Fruit fly (Drosophila melanogaster): Measurements from ENCODE around the gene CG14137.
A peak's percentile ranks its signal among the peaks of the same experiment; 100 is the strongest.

The CG14137 gene

DNA sequence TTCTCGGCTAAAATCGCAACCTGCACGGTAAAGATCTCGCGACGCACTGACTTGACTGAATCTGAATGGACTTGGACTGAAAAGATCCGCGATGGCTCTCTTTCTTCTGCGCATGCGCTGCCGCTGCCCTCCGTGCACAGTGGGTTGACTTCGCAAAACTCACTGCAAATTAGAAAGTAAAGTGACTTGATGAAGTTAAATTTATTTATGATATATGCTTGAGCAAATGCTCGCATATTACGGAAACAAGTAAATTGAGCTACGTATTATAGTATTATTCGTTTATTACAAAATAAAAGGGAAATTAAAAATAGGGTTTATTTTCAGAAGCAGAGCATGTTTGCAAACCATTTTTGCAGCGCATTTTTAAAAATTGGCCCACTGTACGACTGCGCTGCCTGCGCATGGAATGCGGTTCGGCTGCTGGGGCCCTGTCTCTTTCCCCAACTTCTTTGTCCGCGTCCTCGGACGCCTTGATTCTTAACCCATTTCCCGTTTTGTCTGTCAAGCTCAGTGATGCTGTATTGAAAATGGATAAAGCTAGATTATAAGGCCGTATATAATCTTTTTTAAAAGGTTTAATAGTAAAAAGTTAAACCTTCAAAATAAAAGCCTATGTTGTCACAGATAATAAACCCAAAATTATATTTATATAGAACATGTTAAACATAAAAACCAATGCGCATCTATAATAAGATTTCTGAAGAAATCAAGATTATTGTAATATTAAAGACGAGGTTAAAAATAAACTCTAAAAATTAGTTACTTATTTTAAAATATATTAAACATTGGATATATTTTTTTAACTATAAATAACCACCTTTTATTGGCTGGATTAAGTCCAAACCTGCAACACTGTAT lies 11.9 kb downstream of the CG14137 start, which contains the start of gene rt (continued):
- peak; percentile 29 for TF ChIP-seq Max (GFP tag; optimal IDR thresholded peaks at IDR 0.05)
- no peak for TF ChIP-seq nom (GFP tag; optimal IDR thresholded peaks at IDR 0.05)
- no peak for TF ChIP-seq sc (optimal IDR thresholded peaks at IDR 0.05)
- TF ChIP-seq sc (GFP tag; optimal IDR thresholded peaks at IDR 0.05): peak; percentile 47
- TF ChIP-seq CG7745 (tag; optimal IDR thresholded peaks at IDR 0.05): no peak
- peak; percentile 6 for TF ChIP-seq Deaf1 (tag; optimal IDR thresholded peaks at IDR 0.05)
- 0 out of 2 replicates have a peak, but pooled peaks have one; percentile 16 for TF ChIP-seq CG10366 (GFP tag; IDR thresholded peaks at IDR 0.05)
- no peak for TF ChIP-seq CG1792 (GFP tag; optimal IDR thresholded peaks at IDR 0.05)
- peak; percentile 6 for TF ChIP-seq CG9817 (tag; optimal IDR thresholded peaks at IDR 0.05)
- peak in 1 of 2 experiments; percentile 40 for TF ChIP-seq dpn (GFP tag; optimal IDR thresholded peaks at IDR 0.05)
- peak; percentile 27 for TF ChIP-seq tap (tag; optimal IDR thresholded peaks at IDR 0.05)
- TF ChIP-seq Xrp1 (GFP tag; IDR thresholded peaks at IDR 0.05): peak; percentile 75
- peak; percentile 12 for TF ChIP-seq gcm2 (GFP tag; optimal IDR thresholded peaks at IDR 0.05)
- TF ChIP-seq gsb (GFP tag; IDR thresholded peaks at IDR 0.05): no peak
- no peak for TF ChIP-seq CG10565 (GFP tag; optimal IDR thresholded peaks at IDR 0.05)
- TF ChIP-seq grn (GFP tag; optimal IDR thresholded peaks at IDR 0.05): no peak
- no peak for TF ChIP-seq CG4282 (GFP tag; optimal IDR thresholded peaks at IDR 0.05)
- peak; percentile 88 for TF ChIP-seq row (GFP tag; IDR thresholded peaks at IDR 0.05)
- peak; percentile 48 for TF ChIP-seq CG15269 (tag; optimal IDR thresholded peaks at IDR 0.05)
- TF ChIP-seq ab (GFP tag; optimal IDR thresholded peaks at IDR 0.05): no peak
- TF ChIP-seq grau (tag; optimal IDR thresholded peaks at IDR 0.05): peak; percentile 62
- TF ChIP-seq Bgb (GFP tag; IDR thresholded peaks at IDR 0.05; ENCODE audit: partially characterized antibody): no peak
- TF ChIP-seq CG13624 (GFP tag; optimal IDR thresholded peaks at IDR 0.05): peak; percentile 26
- peak; percentile 37; the same call in 1 of the 2 replicates for TF ChIP-seq CG5953 (GFP tag; IDR thresholded peaks at IDR 0.05)
- TF ChIP-seq caup (GFP tag; optimal IDR thresholded peaks at IDR 0.05; ENCODE audit: severe bottlenecking): no peak
- no peak for TF ChIP-seq z (GFP tag; IDR thresholded peaks at IDR 0.05)
- TF ChIP-seq CG2199 (GFP tag; IDR thresholded peaks at IDR 0.05): 0 out of 3 replicates have a peak, but pooled peaks have one; percentile 67
- TF ChIP-seq Vsx1 (GFP tag; optimal IDR thresholded peaks at IDR 0.05): no peak
- TF ChIP-seq CG11456 (GFP tag; IDR thresholded peaks at IDR 0.05): no peak
- TF ChIP-seq Side (GFP tag; optimal IDR thresholded peaks at IDR 0.05): no peak
- TF ChIP-seq gcm (GFP tag; optimal IDR thresholded peaks at IDR 0.05): peak; percentile 68
- TF ChIP-seq CG15073 (GFP tag; optimal IDR thresholded peaks at IDR 0.05): no peak
- 0 out of 2 replicates have a peak, but pooled peaks have one; percentile 27 for TF ChIP-seq CG32772 (GFP tag; IDR thresholded peaks at IDR 0.05)
- TF ChIP-seq dimm (GFP tag; IDR thresholded peaks at IDR 0.05): no peak
- TF ChIP-seq lab (GFP tag; optimal IDR thresholded peaks at IDR 0.05): peak; percentile 15
- no peak for TF ChIP-seq ttk (GFP tag; IDR thresholded peaks at IDR 0.05)
- TF ChIP-seq CG16779 (GFP tag; IDR thresholded peaks at IDR 0.05): no peak
- TF ChIP-seq jumu (GFP tag; optimal IDR thresholded peaks at IDR 0.05): no peak
- TF ChIP-seq Doc3 (GFP tag; IDR thresholded peaks at IDR 0.05; ENCODE audit: partially characterized antibody): no peak
- no peak for TF ChIP-seq CG4730 (GFP tag; IDR thresholded peaks at IDR 0.05)
- peak; percentile 46 for TF ChIP-seq onecut (GFP tag; IDR thresholded peaks at IDR 0.05)
- peak; percentile 50; the same call in 1 of the 2 replicates for TF ChIP-seq CG32767 (GFP tag; IDR thresholded peaks at IDR 0.05)
- no peak for TF ChIP-seq CG3838 (GFP tag; optimal IDR thresholded peaks at IDR 0.05)
- TF ChIP-seq vvl (GFP tag; IDR thresholded peaks at IDR 0.05): no peak
- TF ChIP-seq CG9797 (GFP tag; optimal IDR thresholded peaks at IDR 0.05): no peak
- TF ChIP-seq CG34376 (GFP tag; optimal IDR thresholded peaks at IDR 0.05): no peak
- no peak for TF ChIP-seq wek (GFP tag; optimal IDR thresholded peaks at IDR 0.05)
- TF ChIP-seq peb (GFP tag; IDR thresholded peaks at IDR 0.05): peak; percentile 45; the same call in 1 of the 2 replicates
- TF ChIP-seq hth (optimal IDR thresholded peaks at IDR 0.05): no peak
- peak; percentile 33 for TF ChIP-seq nau (GFP tag; optimal IDR thresholded peaks at IDR 0.05)

Data from whole organism, embryonic.